Fruit fly (Drosophila melanogaster) whole organism, embryonic: ENCODE measurements around the gene CG33679.
A peak's percentile ranks its signal among the peaks of the same experiment; 100 is the strongest.

ENCODE experiments used
- B-H2 ChIP-seq: fragments of 200-800 bp; sonication (Bioruptor generic); optimal IDR thresholded peaks from 2 replicates; lab custom pipeline; 2018; ENCODE audit warnings: missing biosample characterization, mild to moderate bottlenecking, missing genetic modification characterization
- C15 ChIP-seq: fragments of 200-800 bp; sonication (Bioruptor generic); IDR thresholded peaks from 3 replicates; pipeline ENCODE4 v1.3.6; 2022; ENCODE audit warnings: missing biosample characterization, missing genetic modification characterization
- CG10274 ChIP-seq: fragments of 200-800 bp; sonication (Bioruptor generic); optimal IDR thresholded peaks from 3 replicates; lab custom pipeline; 2017; ENCODE audit warnings: missing biosample characterization, mild to moderate bottlenecking, missing genetic modification characterization
- CG10321 ChIP-seq: fragments of 200-800 bp; sonication (Bioruptor generic); IDR thresholded peaks from 2 replicates; pipeline ENCODE4 v1.3.6; 2022; ENCODE audit warnings: missing biosample characterization, missing genetic modification characterization
- CG10462 ChIP-seq: fragments of 200-800 bp; sonication (Bioruptor generic); optimal IDR thresholded peaks from 2 replicates; lab custom pipeline; 2016; ENCODE audit warnings: missing biosample characterization, missing genetic modification characterization
- CG10543 ChIP-seq: fragments of 200-800 bp; sonication (Bioruptor generic); optimal IDR thresholded peaks from 3 replicates; lab custom pipeline; 2017; ENCODE audit warnings: missing biosample characterization, mild to moderate bottlenecking, missing genetic modification characterization, moderate library complexity
- CG11247 ChIP-seq: fragments of 200-800 bp; sonication (Bioruptor generic); IDR thresholded peaks from 2 replicates; pipeline ENCODE4 v1.3.6; 2022; ENCODE audit warnings: missing biosample characterization, missing genetic modification characterization
- CG13296 ChIP-seq: fragments of 200-800 bp; sonication (Bioruptor generic); optimal IDR thresholded peaks from 3 replicates; lab custom pipeline; 2018; ENCODE audit warnings: missing biosample characterization, mild to moderate bottlenecking, missing genetic modification characterization
- CG13624 ChIP-seq: fragments of 200-800 bp; sonication (Bioruptor generic); optimal IDR thresholded peaks from 2 replicates; lab custom pipeline; 2016; ENCODE audit warnings: missing biosample characterization, missing genetic modification characterization
- CG14050 ChIP-seq: fragments of 200-800 bp; sonication (Bioruptor generic); IDR thresholded peaks from 3 replicates; pipeline ENCODE4 v1.3.6; 2022; ENCODE audit warnings: missing biosample characterization, missing genetic modification characterization
- CG14441 ChIP-seq: fragments of 200-800 bp; sonication (Bioruptor generic); IDR thresholded peaks from 2 replicates; pipeline ENCODE4 v1.3.6; 2022; ENCODE audit warnings: missing biosample characterization, missing genetic modification characterization
- CG15011 ChIP-seq: fragments of 200-800 bp; sonication (Bioruptor generic); optimal IDR thresholded peaks from 3 replicates; lab custom pipeline; 2018; ENCODE audit warnings: missing biosample characterization, mild to moderate bottlenecking, missing genetic modification characterization
- CG17802 ChIP-seq: fragments of 200-800 bp; sonication (Bioruptor generic); optimal IDR thresholded peaks from 2 replicates; lab custom pipeline; 2018; ENCODE audit warnings: missing biosample characterization, mild to moderate bottlenecking, missing genetic modification characterization, moderate library complexity
- CG18011 ChIP-seq: fragments of 200-800 bp; sonication (Bioruptor generic); optimal IDR thresholded peaks from 2 replicates; lab custom pipeline; 2017; ENCODE audit warnings: missing biosample characterization, missing genetic modification characterization, mild to moderate bottlenecking, moderate library complexity, missing genotype
- CG18599 ChIP-seq: fragments of 200-800 bp; sonication (Bioruptor generic); optimal IDR thresholded peaks from 3 replicates; lab custom pipeline; 2017; ENCODE audit warnings: missing biosample characterization, missing genetic modification characterization, mild to moderate bottlenecking, moderate library complexity, missing genetic modification reagents
- CG2116 ChIP-seq: fragments of 200-800 bp; sonication (Bioruptor generic); optimal IDR thresholded peaks from 3 replicates; lab custom pipeline; 2018; ENCODE audit warnings: missing biosample characterization, mild to moderate bottlenecking, missing genetic modification characterization
- CG31365 ChIP-seq: fragments of 200-800 bp; sonication (Bioruptor generic); optimal IDR thresholded peaks from 2 replicates; lab custom pipeline; 2018; ENCODE audit warnings: missing biosample characterization, mild to moderate bottlenecking, missing genetic modification characterization
- CG3163 ChIP-seq: fragments of 200-800 bp; sonication (Bioruptor generic); optimal IDR thresholded peaks from 3 replicates; lab custom pipeline; 2016; ENCODE audit warnings: missing biosample characterization, missing genetic modification characterization
- CG6272 ChIP-seq: fragments of 200-800 bp; sonication (Bioruptor generic); IDR thresholded peaks from 2 replicates; pipeline ENCODE4 v1.3.6; 2022; ENCODE audit warnings: missing biosample characterization, missing genetic modification characterization
- CG7556 ChIP-seq: fragments of 200-800 bp; sonication (Bioruptor generic); optimal IDR thresholded peaks from 2 replicates; lab custom pipeline; 2017; ENCODE audit warnings: missing biosample characterization, mild to moderate bottlenecking, missing genetic modification characterization
- CG7963 ChIP-seq: fragments of 200-800 bp; sonication (Bioruptor generic); IDR thresholded peaks from 3 replicates; pipeline ENCODE4 v1.3.6; 2022; ENCODE audit warnings: missing biosample characterization, missing genetic modification characterization; ENCODE audit not compliant: partially characterized antibody
- CG8478 ChIP-seq: fragments of >200 bp; optimal IDR thresholded peaks from 2 replicates; lab custom pipeline; 2018
- CG8944 ChIP-seq: fragments of 200-800 bp; sonication (Bioruptor generic); optimal IDR thresholded peaks from 3 replicates; lab custom pipeline; 2016; ENCODE audit warnings: missing biosample characterization, missing genetic modification characterization
- CG9876 ChIP-seq: fragments of 200-800 bp; sonication (Bioruptor generic); optimal IDR thresholded peaks from 2 replicates; lab custom pipeline; 2016; ENCODE audit warnings: missing biosample characterization, missing genetic modification characterization
- HmgD ChIP-seq: fragments of 200-800 bp; sonication (Bioruptor generic); optimal IDR thresholded peaks from 3 replicates; lab custom pipeline; 2016; ENCODE audit warnings: missing biosample characterization, missing genetic modification characterization
- NFAT ChIP-seq: fragments of 200-800 bp; sonication (Bioruptor generic); IDR thresholded peaks from 2 replicates; pipeline ENCODE4 v1.3.6; 2022; ENCODE audit warnings: missing biosample characterization, missing genetic modification characterization
- Optix ChIP-seq: fragments of 200-800 bp; sonication (Bioruptor generic); IDR thresholded peaks from 3 replicates; pipeline ENCODE4 v1.3.6; 2022; ENCODE audit warnings: missing biosample characterization, missing genetic modification characterization
- Sin3A ChIP-seq: fragments of >200 bp; optimal IDR thresholded peaks from 2 replicates; lab custom pipeline; 2018
- Spps ChIP-seq: fragments of 200-800 bp; sonication (Bioruptor generic); optimal IDR thresholded peaks from 2 replicates; lab custom pipeline; 2018; ENCODE audit warnings: missing biosample characterization, mild to moderate bottlenecking, missing genetic modification characterization
- cas ChIP-seq: fragments of 200-800 bp; sonication (Bioruptor generic); IDR thresholded peaks from 2 replicates; pipeline ENCODE4 v1.3.6; 2022; ENCODE audit warnings: missing biosample characterization, missing genetic modification characterization
- croc ChIP-seq: fragments of 200-800 bp; sonication (Bioruptor generic); conservative IDR thresholded peaks from 3 replicates; pipeline ENCODE4 v1.3.6; 2022; ENCODE audit warnings: missing biosample characterization, missing genetic modification characterization
- dmrt11E ChIP-seq: fragments of 200-800 bp; sonication (Bioruptor generic); optimal IDR thresholded peaks from 3 replicates; lab custom pipeline; 2018; ENCODE audit warnings: missing biosample characterization, mild to moderate bottlenecking, missing genetic modification characterization, moderate library complexity
- fd96Cb ChIP-seq: fragments of 200-800 bp; sonication (Bioruptor generic); optimal IDR thresholded peaks from 2 replicates; lab custom pipeline; 2018; ENCODE audit warnings: missing biosample characterization, mild to moderate bottlenecking, missing genetic modification characterization, moderate library complexity
- ftz-f1 ChIP-seq: fragments of 200-800 bp; sonication (Bioruptor generic); optimal IDR thresholded peaks from 2 replicates; lab custom pipeline; 2016; ENCODE audit warnings: missing biosample characterization, missing genetic modification characterization
- gfzf ChIP-seq: fragments of 200-800 bp; sonication (Bioruptor generic); optimal IDR thresholded peaks from 2 replicates; lab custom pipeline; 2016; ENCODE audit warnings: missing biosample characterization, mild to moderate bottlenecking, missing genetic modification characterization, moderate library complexity
- grn ChIP-seq: fragments of 200-800 bp; sonication (Bioruptor generic); optimal IDR thresholded peaks from 3 replicates; lab custom pipeline; 2017; ENCODE audit warnings: missing biosample characterization, missing genetic modification characterization
- jing ChIP-seq: fragments of 200-800 bp; sonication (Bioruptor generic); optimal IDR thresholded peaks from 2 replicates; lab custom pipeline; 2018; ENCODE audit warnings: missing biosample characterization, mild to moderate bottlenecking, missing genetic modification characterization
- kah ChIP-seq: fragments of 200-800 bp; sonication (Bioruptor generic); optimal IDR thresholded peaks from 2 replicates; lab custom pipeline; 2018; ENCODE audit warnings: missing biosample characterization, mild to moderate bottlenecking, missing genetic modification characterization
- kay ChIP-seq: fragments of 200-800 bp; sonication (Bioruptor generic); optimal IDR thresholded peaks from 2 replicates; lab custom pipeline; 2016; ENCODE audit warnings: missing biosample characterization, missing genetic modification characterization
- knrl ChIP-seq: fragments of 200-800 bp; sonication (Bioruptor generic); IDR thresholded peaks from 3 replicates; pipeline ENCODE4 v1.3.6; 2022; ENCODE audit warnings: missing biosample characterization, missing genetic modification characterization; ENCODE audit not compliant: partially characterized antibody
- nom ChIP-seq: fragments of 200-800 bp; sonication (Bioruptor generic); optimal IDR thresholded peaks from 2 replicates; lab custom pipeline; 2017; ENCODE audit warnings: missing biosample characterization, missing genetic modification characterization, mild to moderate bottlenecking, moderate library complexity, missing genetic modification reagents
- otp ChIP-seq: fragments of 200-800 bp; sonication (Bioruptor generic); IDR thresholded peaks from 3 replicates; pipeline ENCODE4, ENCODE4 v1.3.6; 2022; ENCODE audit warnings: missing biosample characterization, missing genetic modification characterization
- pnt ChIP-seq: fragments of 200-800 bp; sonication (Bioruptor generic); optimal IDR thresholded peaks from 3 replicates; lab custom pipeline; 2016; ENCODE audit warnings: missing biosample characterization, missing genetic modification characterization
- ranshi ChIP-seq: fragments of 200-800 bp; sonication (Bioruptor generic); IDR thresholded peaks from 2 replicates; pipeline ENCODE4 v1.3.6; 2022; ENCODE audit warnings: missing biosample characterization, missing genetic modification characterization
- rib ChIP-seq: fragments of 200-800 bp; sonication (Bioruptor generic); IDR thresholded peaks from 2 replicates; pipeline ENCODE4 v1.3.6; 2022; ENCODE audit warnings: missing biosample characterization, missing genetic modification characterization
- sna ChIP-seq: fragments of 200-800 bp; sonication (Bioruptor generic); IDR thresholded peaks from 2 replicates; pipeline ENCODE4 v1.3.6; 2022; ENCODE audit warnings: missing biosample characterization, missing genetic modification characterization; ENCODE audit not compliant: partially characterized antibody
- stwl ChIP-seq: fragments of 200-800 bp; sonication (Bioruptor generic); optimal IDR thresholded peaks from 3 replicates; lab custom pipeline; 2018; ENCODE audit warnings: missing biosample characterization, mild to moderate bottlenecking, missing genetic modification characterization, moderate library complexity
- tio ChIP-seq: fragments of 200-800 bp; sonication (Bioruptor generic); optimal IDR thresholded peaks from 2 replicates; lab custom pipeline; 2017; ENCODE audit warnings: missing biosample characterization, missing genetic modification characterization, inconsistent platforms
- tna ChIP-seq: fragments of 200-800 bp; sonication (Bioruptor generic); IDR thresholded peaks from 2 replicates; pipeline ENCODE4 v1.3.6; 2022; ENCODE audit warnings: missing biosample characterization, missing genetic modification characterization; ENCODE audit not compliant: partially characterized antibody
- ttk ChIP-seq: fragments of 200-800 bp; sonication (Bioruptor generic); IDR thresholded peaks from 2 replicates; pipeline ENCODE4 v2.1.2; 2022; ENCODE audit warnings: missing biosample characterization, missing genetic modification characterization
- vvl ChIP-seq: fragments of 200-800 bp; sonication (Bioruptor generic); IDR thresholded peaks from 2 replicates; pipeline ENCODE4 v1.3.6; 2022; ENCODE audit warnings: missing biosample characterization, missing genetic modification characterization

Gene CG33679

dm6 chr2L:15009703-15010102 is 48.4 kb upstream of the CG33679 start, which contains the start of the genes THG and Rnmt (continued):
- TF ChIP-seq HmgD (GFP tag; lab: Kevin White, UChicago) (no peak), CG31365 (no peak), CG6272 (peak; percentile 84), CG11247 (GFP tag; lab: Robert Waterston, UW) (peak; percentile 89), fd96Cb (peak; percentile 63), stwl (peak; percentile 72), B-H2 (GFP tag; lab: Kevin White, UChicago) (peak; percentile 90), cas (GFP tag; lab: Robert Waterston, UW) (peak; percentile 80), CG7556 (peak; percentile 84), CG18011 (GFP tag; lab: Kevin White, UChicago) (peak; percentile 78), ttk (GFP tag; lab: Robert Waterston, UW) (peak; percentile 86), vvl (GFP tag; lab: Robert Waterston, UW) (peak; percentile 92), CG10462 (GFP tag; lab: Kevin White, UChicago) (peak; percentile 71), CG15011 (GFP tag; lab: Kevin White, UChicago) (no peak), CG13296 (peak; percentile 68), CG10321 (GFP tag; lab: Robert Waterston, UW) (no peak), ftz-f1 (GFP tag; lab: Kevin White, UChicago) (peak; percentile 26), tna (peak; percentile 85), gfzf (GFP tag; lab: Kevin White, UChicago) (peak; percentile 5), CG9876 (GFP tag; lab: Kevin White, UChicago) (no peak), knrl (peak; percentile 89), C15 (GFP tag; lab: Robert Waterston, UW) (peak; percentile 60; the same call in 1 of the 3 replicates), rib (GFP tag; lab: Robert Waterston, UW) (peak; percentile 73), kah (GFP tag; lab: Kevin White, UChicago) (peak; percentile 7), Optix (GFP tag; lab: Robert Waterston, UW) (peak; percentile 77), CG10543 (GFP tag; lab: Kevin White, UChicago) (peak; percentile 76), kay (GFP tag; lab: Kevin White, UChicago) (peak; percentile 78), tio (no peak), dmrt11E (tag; lab: Kevin White, UChicago) (peak; percentile 88), CG8944 (GFP tag; lab: Kevin White, UChicago) (peak; percentile 30), CG14441 (GFP tag; lab: Robert Waterston, UW) (peak; percentile 86), pnt (GFP tag; lab: Kevin White, UChicago) (peak; percentile 41), CG10274 (no peak), CG18599 (GFP tag; lab: Kevin White, UChicago) (peak; percentile 82), CG2116 (peak; percentile 84), ranshi (GFP tag; lab: Robert Waterston, UW) (peak; percentile 75; the same call in 1 of the 2 replicates), CG3163 (GFP tag; lab: Kevin White, UChicago) (peak; percentile 16), sna (GFP tag; lab: Robert Waterston, UW) (peak; percentile 92; the same call in 1 of the 2 replicates), CG17802 (tag; lab: Kevin White, UChicago) (peak; percentile 45), CG7963 (GFP tag; lab: Robert Waterston, UW) (peak; percentile 80), CG13624 (GFP tag; lab: Kevin White, UChicago) (peak; percentile 73), Sin3A (peak; percentile 9), jing (peak; percentile 57), croc (GFP tag; lab: Robert Waterston, UW) (peak; percentile 65), CG8478 (lab: Kevin White, UChicago) (no peak), Spps (tag; lab: Kevin White, UChicago) (peak; percentile 62), nom (GFP tag; lab: Kevin White, UChicago) (peak; percentile 34), otp (GFP tag; lab: Robert Waterston, UW) (peak; percentile 77), grn (GFP tag; lab: Kevin White, UChicago) (no peak), CG14050 (GFP tag; lab: Robert Waterston, UW) (peak; percentile 53; the same call in 2 of the 3 replicates), NFAT (GFP tag; lab: Robert Waterston, UW) (peak; percentile 84)
